Worm (Caenorhabditis elegans): ENCODE results near the gene eat-17.

The eat-17 gene

DNA sequence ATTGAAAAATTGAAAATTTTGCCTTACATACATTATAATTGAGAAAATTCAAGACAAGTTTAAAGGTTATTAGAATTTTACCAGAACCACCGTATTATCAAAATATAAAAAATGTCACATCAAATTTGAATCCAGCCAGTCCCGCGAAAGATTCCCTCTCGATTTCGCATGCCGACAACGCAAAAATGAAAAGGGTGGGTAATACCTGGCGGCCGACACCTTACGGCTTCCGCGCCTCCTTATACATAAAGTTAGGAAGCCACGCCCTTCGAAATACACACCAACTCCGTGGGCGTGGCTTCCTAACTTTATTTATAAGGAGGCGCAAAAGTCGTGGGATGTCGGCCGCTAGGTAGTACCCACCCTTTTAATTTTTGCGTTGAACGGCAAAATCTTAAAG is 59.1 kb downstream of the eat-17 start:
- TF ChIP-seq snpc-1.1 (tag; optimal IDR thresholded peaks at IDR 0.05; ENCODE audit: insufficient read depth) (peak; percentile 78), snpc-3.4 (tag; optimal IDR thresholded peaks at IDR 0.05) (peak; percentile 69), rcor-1 (GFP tag; IDR thresholded peaks at IDR 0.05) (peak; percentile 16; the same call in 1 of the 2 replicates), hmg-1.2 (GFP tag; IDR thresholded peaks at IDR 0.05) (peak; percentile 20; the same call in 1 of the 2 replicates), ztf-25 (GFP tag; IDR thresholded peaks at IDR 0.05) (0 out of 2 replicates have a peak, but pooled peaks have one; percentile 23), attf-6 (GFP tag; IDR thresholded peaks at IDR 0.05) (0 out of 2 replicates have a peak, but pooled peaks have one; percentile 43), madf-3 (GFP tag; IDR thresholded peaks at IDR 0.05) (0 out of 2 replicates have a peak, but pooled peaks have one; percentile 54), akir-1 (GFP tag; optimal IDR thresholded peaks at IDR 0.05) (no peak), pbrm-1 (GFP tag; IDR thresholded peaks at IDR 0.05) (0 out of 2 replicates have a peak, but pooled peaks have one; percentile 6), dpff-1 (tag; optimal IDR thresholded peaks at IDR 0.05) (no peak), mcd-1 (GFP tag; IDR thresholded peaks at IDR 0.05) (peak; percentile 15; the same call in 1 of the 2 replicates), tlf-1 (GFP tag; optimal IDR thresholded peaks at IDR 0.05) (no peak), snpc-4 (GFP tag; optimal IDR thresholded peaks at IDR 0.05) (peak; percentile 74), snpc-4 (tag; optimal IDR thresholded peaks at IDR 0.05) (peak; percentile 40 to 94 (median 70))

DNA sequence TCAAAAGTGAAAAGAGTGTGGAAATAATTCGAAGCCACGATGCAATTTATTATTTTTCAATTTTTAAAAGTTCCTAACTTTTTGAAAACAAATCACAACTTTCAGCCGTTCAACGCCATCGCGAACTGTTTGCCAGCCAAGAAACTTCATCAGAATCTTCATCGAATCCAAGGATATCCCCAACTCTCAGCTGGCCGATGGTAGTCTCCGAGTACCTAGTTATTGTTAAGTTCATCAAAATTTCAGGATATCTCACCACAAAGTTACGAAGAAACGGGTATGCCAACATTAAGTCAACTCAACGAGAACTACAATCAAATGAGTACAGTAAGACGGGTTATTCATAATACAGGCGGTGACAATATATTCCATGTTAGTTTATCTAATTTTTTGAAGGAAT is 60.3 kb downstream of the eat-17 start:
- TF ChIP-seq hlh-12 (tag; optimal IDR thresholded peaks at IDR 0.05) (no peak), ceh-27 (GFP tag; optimal IDR thresholded peaks at IDR 0.05) (no peak), F55B11.4 (tag; optimal IDR thresholded peaks at IDR 0.05; ENCODE audit: borderline replicate concordance, insufficient read depth) (no peak), madf-3 (GFP tag; IDR thresholded peaks at IDR 0.05) (no peak), hsf-1 (GFP tag; IDR thresholded peaks at IDR 0.05) (no peak), dpl-1 (GFP tag; optimal IDR thresholded peaks at IDR 0.05) (no peak), B0035.1 (tag; optimal IDR thresholded peaks at IDR 0.05) (no peak), F33H1.4 (GFP tag; IDR thresholded peaks at IDR 0.05) (no peak), madf-10 (tag; optimal IDR thresholded peaks at IDR 0.05) (no peak), lsy-27 (tag; optimal IDR thresholded peaks at IDR 0.05; ENCODE audit: borderline replicate concordance, insufficient read depth) (no peak), ZK185.1 (tag; optimal IDR thresholded peaks at IDR 0.05; ENCODE audit: poor library complexity, severe bottlenecking) (no peak), lin-35 (GFP tag; optimal IDR thresholded peaks at IDR 0.05) (no peak)

ce11 chrX:16354598-16355211 is 61.9 kb downstream of the eat-17 start, which contains the start of gene nhr-28:
TSS of gene nhr-28 (plus strand) at chrX:16354976.
- no peak for TF ChIP-seq Y79H2A.3 (GFP tag; conservative IDR thresholded peaks at IDR 0.05)
- no peak for TF ChIP-seq Y56A3A.18 (GFP tag; IDR thresholded peaks at IDR 0.05)
- TF ChIP-seq pbrm-1 (GFP tag; IDR thresholded peaks at IDR 0.05), result no peak
- no peak for TF ChIP-seq nfya-1 (tag; optimal IDR thresholded peaks at IDR 0.05; ENCODE audit: borderline replicate concordance, insufficient read depth)
- no peak for TF ChIP-seq sea-2 (GFP tag; IDR thresholded peaks at IDR 0.05)

DNA sequence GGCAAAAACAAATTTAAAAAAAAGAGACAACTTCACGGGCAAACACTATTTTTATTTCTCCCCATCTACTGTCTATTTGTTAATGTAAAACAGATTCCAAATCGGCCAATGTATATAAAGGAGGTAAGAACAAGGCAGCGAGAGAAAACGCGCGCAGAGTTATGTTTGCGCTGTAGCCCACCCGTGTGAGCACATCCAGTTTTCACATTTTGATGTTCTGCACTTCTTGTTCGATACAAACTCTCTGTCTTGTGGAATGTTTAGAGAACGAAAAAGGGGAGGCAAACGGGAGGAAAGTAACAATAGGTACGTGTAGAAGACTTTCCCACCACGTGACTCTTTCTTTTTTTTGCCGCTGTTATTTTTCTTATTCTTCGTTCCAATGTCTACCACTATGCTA is 64.1 kb downstream of the eat-17 start:
- peak; percentile 10 for TF ChIP-seq chd-7 (tag; optimal IDR thresholded peaks at IDR 0.05)
- no peak for TF ChIP-seq nhr-120 (GFP tag; IDR thresholded peaks at IDR 0.05)
